Worm (Caenorhabditis elegans): Measurements from ENCODE around the gene his-32.

DNA sequence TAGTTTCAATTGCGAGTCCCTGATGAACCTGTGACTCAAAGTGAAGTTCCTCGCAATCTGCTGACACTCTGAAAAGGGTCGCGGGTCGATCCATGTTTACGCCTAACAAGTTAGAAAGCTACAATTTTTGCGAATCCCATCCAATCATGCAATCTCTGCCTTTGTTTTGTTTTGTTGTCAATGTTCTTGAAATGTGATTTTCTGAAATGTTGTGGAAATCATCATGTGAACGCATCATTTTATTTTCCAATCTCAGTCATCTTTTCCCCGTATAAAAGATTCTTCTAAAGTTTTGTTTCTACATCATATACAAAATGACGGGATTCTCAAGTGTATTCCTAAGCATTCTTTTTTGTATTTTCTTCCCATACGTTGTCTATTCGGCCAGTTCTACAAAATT, 14.0 kb downstream of the his-32 start, which contains the start of gene F17E9.4:
- TF ChIP-seq mep-1 (tag; optimal IDR thresholded peaks at IDR 0.05) (no peak), nhr-28 (tag; optimal IDR thresholded peaks at IDR 0.05) (no peak), ceh-44 (GFP tag; IDR thresholded peaks at IDR 0.05) (no peak), hlh-30 (tag; optimal IDR thresholded peaks at IDR 0.05; ENCODE audit: insufficient read depth) (no peak), mdt-29 (GFP tag; IDR thresholded peaks at IDR 0.05) (no peak), fkh-10 (GFP tag; optimal IDR thresholded peaks at IDR 0.05) (no peak)
